Fruit fly (Drosophila melanogaster) whole organism, embryonic: ENCODE results near the gene tw.

ENCODE experiments used
- Abd-B ChIP-seq: fragments of 200-800 bp; sonication (Bioruptor generic); optimal IDR thresholded peaks from 2 replicates; lab custom pipeline; 2018; ENCODE audit warnings: missing biosample characterization, mild to moderate bottlenecking, missing genetic modification characterization, moderate library complexity
- Ada2b ChIP-seq: fragments of 200-800 bp; sonication (Bioruptor generic); IDR thresholded peaks from 2 replicates; pipeline ENCODE4 v1.3.6; 2022; ENCODE audit warnings: missing biosample characterization, missing genetic modification characterization
- Atf-2 ChIP-seq: fragments of 200-800 bp; sonication (Bioruptor generic); optimal IDR thresholded peaks from 2 replicates; lab custom pipeline; 2016; ENCODE audit warnings: missing biosample characterization, missing genetic modification characterization
- BtbVII ChIP-seq: fragments of 200-800 bp; sonication (Bioruptor generic); optimal IDR thresholded peaks from 3 replicates; lab custom pipeline; 2017; ENCODE audit warnings: missing biosample characterization, mild to moderate bottlenecking, missing genetic modification characterization
- CG1024 ChIP-seq: fragments of 200-800 bp; sonication (Bioruptor generic); IDR thresholded peaks from 2 replicates; pipeline ENCODE4 v1.3.6; 2022; ENCODE audit warnings: missing biosample characterization, missing genetic modification characterization
- CG11560 ChIP-seq: fragments of 200-800 bp; sonication (Bioruptor generic); IDR thresholded peaks from 3 replicates; pipeline ENCODE4 v1.3.6; 2022; ENCODE audit warnings: missing biosample characterization, missing genetic modification characterization
- CG12219 ChIP-seq: fragments of 200-800 bp; sonication (Bioruptor generic); optimal IDR thresholded peaks from 3 replicates; lab custom pipeline; 2018; ENCODE audit warnings: missing biosample characterization, mild to moderate bottlenecking, missing genetic modification characterization
- CG12236 ChIP-seq: fragments of 200-800 bp; sonication (Bioruptor generic); optimal IDR thresholded peaks from 2 replicates; lab custom pipeline; 2016; ENCODE audit warnings: missing biosample characterization, missing genetic modification characterization
- CG12659 ChIP-seq: fragments of 200-800 bp; sonication (Bioruptor generic); optimal IDR thresholded peaks from 3 replicates; lab custom pipeline; 2017; ENCODE audit warnings: mild to moderate bottlenecking, missing biosample characterization, missing genetic modification reagents, missing genetic modification characterization
- CG12769 ChIP-seq: fragments of 200-800 bp; sonication (Bioruptor generic); optimal IDR thresholded peaks from 2 replicates; lab custom pipeline; 2019; ENCODE audit warnings: missing biosample characterization, mild to moderate bottlenecking, missing genetic modification characterization, moderate library complexity
- CG13424 ChIP-seq: fragments of 200-800 bp; sonication (Bioruptor generic); optimal IDR thresholded peaks from 2 replicates; lab custom pipeline; 2019; ENCODE audit warnings: missing biosample characterization, mild to moderate bottlenecking, missing genetic modification characterization, moderate library complexity
- CG14050 ChIP-seq: fragments of 200-800 bp; sonication (Bioruptor generic); IDR thresholded peaks from 3 replicates; pipeline ENCODE4 v1.3.6; 2022; ENCODE audit warnings: missing biosample characterization, missing genetic modification characterization
- CG15514 ChIP-seq: fragments of 200-800 bp; sonication (Bioruptor generic); optimal IDR thresholded peaks from 3 replicates; lab custom pipeline; 2017; ENCODE audit warnings: missing biosample characterization, missing genetic modification characterization, mild to moderate bottlenecking, moderate library complexity, missing genetic modification reagents
- CG16863 ChIP-seq: fragments of 200-800 bp; sonication (Bioruptor generic); optimal IDR thresholded peaks from 3 replicates; lab custom pipeline; 2016; ENCODE audit warnings: missing biosample characterization, missing genetic modification characterization
- CG17359 ChIP-seq: fragments of 200-800 bp; sonication (Bioruptor generic); optimal IDR thresholded peaks from 3 replicates; lab custom pipeline; 2018; ENCODE audit warnings: missing biosample characterization, mild to moderate bottlenecking, missing genetic modification characterization, moderate library complexity
- CG17612 ChIP-seq: fragments of 200-800 bp; sonication (Bioruptor generic); IDR thresholded peaks from 2 replicates; pipeline ENCODE4 v1.3.6; 2022; ENCODE audit warnings: missing biosample characterization, missing genetic modification characterization
- CG2678 ChIP-seq: fragments of 200-800 bp; sonication (Bioruptor generic); optimal IDR thresholded peaks from 3 replicates; lab custom pipeline; 2019; ENCODE audit warnings: missing biosample characterization, mild to moderate bottlenecking, missing genetic modification characterization, moderate library complexity
- CG30020 ChIP-seq: fragments of 200-800 bp; optimal IDR thresholded peaks from 2 replicates; lab custom pipeline; 2019; ENCODE audit warnings: missing biosample characterization, mild to moderate bottlenecking, missing genetic modification characterization, moderate library complexity
- CG42726 ChIP-seq: fragments of 200-800 bp; sonication (Bioruptor generic); IDR thresholded peaks from 2 replicates; pipeline ENCODE4 v1.3.6; 2022; ENCODE audit warnings: missing biosample characterization, missing genetic modification characterization; ENCODE audit not compliant: partially characterized antibody
- CG4730 ChIP-seq: fragments of 200-800 bp; sonication (Bioruptor generic); IDR thresholded peaks from 2 replicates; pipeline ENCODE4 v1.3.6; 2022; ENCODE audit warnings: missing biosample characterization, missing genetic modification characterization
- CG7271 ChIP-seq: fragments of 200-800 bp; sonication (Bioruptor generic); optimal IDR thresholded peaks from 2 replicates; lab custom pipeline; 2018; ENCODE audit warnings: missing biosample characterization, mild to moderate bottlenecking, missing genetic modification characterization, moderate library complexity
- CG7786 ChIP-seq: fragments of 200-800 bp; sonication (Bioruptor generic); optimal IDR thresholded peaks from 2 replicates; lab custom pipeline; 2016; ENCODE audit warnings: missing biosample characterization, missing genetic modification characterization
- CG8089 ChIP-seq: fragments of 200-800 bp; sonication (Bioruptor generic); optimal IDR thresholded peaks from 3 replicates; lab custom pipeline; 2016; ENCODE audit warnings: missing biosample characterization, missing genetic modification characterization
- CG8281 ChIP-seq: fragments of 200-800 bp; sonication (Bioruptor generic); optimal IDR thresholded peaks from 2 replicates; lab custom pipeline; 2018; ENCODE audit warnings: missing biosample characterization, mild to moderate bottlenecking, missing genetic modification characterization, moderate library complexity
- CG8478 ChIP-seq: fragments of >200 bp; optimal IDR thresholded peaks from 2 replicates; lab custom pipeline; 2018
- CG9609 ChIP-seq: fragments of 200-800 bp; sonication (Bioruptor generic); optimal IDR thresholded peaks from 3 replicates; lab custom pipeline; 2016; ENCODE audit warnings: missing biosample characterization, missing genetic modification characterization
- CG9932 ChIP-seq: fragments of 200-800 bp; sonication (Bioruptor generic); IDR thresholded peaks from 2 replicates; pipeline ENCODE4 v1.3.6; 2022; ENCODE audit warnings: missing biosample characterization, missing genetic modification characterization
- CTCF ChIP-seq: fragments of 200-800 bp; sonication (Bioruptor generic); optimal IDR thresholded peaks from 2 replicates; lab custom pipeline; 2017; ENCODE audit warnings: missing biosample characterization, mild to moderate bottlenecking, missing genetic modification characterization, moderate library complexity
- Chrac-16 ChIP-seq: fragments of 200-800 bp; sonication (Bioruptor generic); optimal IDR thresholded peaks from 3 replicates; lab custom pipeline; 2016; ENCODE audit warnings: missing biosample characterization, missing genetic modification characterization
- Gsc ChIP-seq: fragments of 200-800 bp; sonication (Bioruptor generic); IDR thresholded peaks from 2 replicates; pipeline ENCODE4 v1.3.6; 2022; ENCODE audit warnings: missing biosample characterization, missing genetic modification characterization
- Hmr ChIP-seq: fragments of 200-800 bp; sonication (Bioruptor generic); optimal IDR thresholded peaks from 3 replicates; lab custom pipeline; 2017; ENCODE audit warnings: mild to moderate bottlenecking, missing biosample characterization, missing genetic modification reagents, missing genetic modification characterization
- Hmx ChIP-seq: fragments of 200-800 bp; sonication (Bioruptor generic); optimal IDR thresholded peaks from 2 replicates; lab custom pipeline; 2016; ENCODE audit warnings: missing biosample characterization, missing genetic modification characterization
- Hr78 ChIP-seq, 2 experiments: fragments of 200-800 bp in 1 of 2; fragments of >200 bp in 1 of 2; sonication (Bioruptor generic) in 1 of 2; optimal IDR thresholded peaks; 2 replicates each; lab custom pipeline; 2017 to 2019; ENCODE audit warnings: missing biosample characterization in 2 of 2, missing genetic modification characterization in 2 of 2, mild to moderate bottlenecking in 1 of 2, moderate library complexity in 1 of 2
- Ravus ChIP-seq: fragments of 200-800 bp; sonication (Bioruptor generic); IDR thresholded peaks from 2 replicates; pipeline ENCODE4 v1.3.6; 2022; ENCODE audit warnings: missing biosample characterization, missing genetic modification characterization
- Rx ChIP-seq: fragments of 200-800 bp; sonication (Bioruptor generic); IDR thresholded peaks from 2 replicates; pipeline ENCODE4 v1.3.6; 2022; ENCODE audit warnings: missing biosample characterization, missing genetic modification characterization
- Sry-δ ChIP-seq: fragments of 200-800 bp; sonication (Bioruptor generic); optimal IDR thresholded peaks from 2 replicates; lab custom pipeline; 2016; ENCODE audit warnings: missing biosample characterization, missing genetic modification characterization
- Usf ChIP-seq: fragments of 200-800 bp; sonication (Bioruptor generic); optimal IDR thresholded peaks from 2 replicates; lab custom pipeline; 2017; ENCODE audit warnings: missing genotype, missing biosample characterization, missing genetic modification characterization
- ab ChIP-seq: fragments of 200-800 bp; sonication (Bioruptor generic); optimal IDR thresholded peaks from 2 replicates; lab custom pipeline; 2016; ENCODE audit warnings: missing biosample characterization, missing genetic modification characterization
- ac ChIP-seq: fragments of 200-800 bp; sonication (Bioruptor generic); optimal IDR thresholded peaks from 3 replicates; lab custom pipeline; 2017; ENCODE audit warnings: missing biosample characterization, mild to moderate bottlenecking, missing genetic modification characterization
- chn ChIP-seq: fragments of 200-800 bp; sonication (Bioruptor generic); optimal IDR thresholded peaks from 2 replicates; lab custom pipeline; 2016; ENCODE audit warnings: missing biosample characterization, missing genetic modification characterization
- dan ChIP-seq: fragments of 200-800 bp; sonication (Bioruptor generic); IDR thresholded peaks from 2 replicates; pipeline ENCODE4 v1.3.6; 2022; ENCODE audit warnings: missing biosample characterization, missing genetic modification characterization
- exex ChIP-seq: fragments of 200-800 bp; sonication (Bioruptor generic); optimal IDR thresholded peaks from 4 replicates; lab custom pipeline; 2018; ENCODE audit warnings: missing biosample characterization, mild to moderate bottlenecking, missing genetic modification characterization, moderate library complexity
- fd96Cb ChIP-seq: fragments of 200-800 bp; sonication (Bioruptor generic); optimal IDR thresholded peaks from 2 replicates; lab custom pipeline; 2018; ENCODE audit warnings: missing biosample characterization, mild to moderate bottlenecking, missing genetic modification characterization, moderate library complexity
- fru ChIP-seq: fragments of >200 bp; optimal IDR thresholded peaks from 2 replicates; lab custom pipeline; 2017
- gcm2 ChIP-seq: fragments of 200-800 bp; sonication (Bioruptor generic); optimal IDR thresholded peaks from 2 replicates; lab custom pipeline; 2016; ENCODE audit warnings: missing biosample characterization, missing genetic modification characterization
- onecut ChIP-seq: fragments of 200-800 bp; sonication (Bioruptor generic); IDR thresholded peaks from 2 replicates; pipeline ENCODE4 v1.3.6; 2022; ENCODE audit warnings: missing biosample characterization, missing genetic modification characterization
- repo ChIP-seq: fragments of 200-800 bp; sonication (Bioruptor generic); optimal IDR thresholded peaks from 2 replicates; lab custom pipeline; 2016; ENCODE audit warnings: missing biosample characterization, missing genetic modification characterization
- salm ChIP-seq: fragments of 200-800 bp; sonication (Bioruptor generic); optimal IDR thresholded peaks from 2 replicates; lab custom pipeline; 2018; ENCODE audit warnings: missing biosample characterization, mild to moderate bottlenecking, missing genetic modification characterization
- sim ChIP-seq: fragments of 200-800 bp; sonication (Bioruptor generic); IDR thresholded peaks from 2 replicates; pipeline ENCODE4 v1.3.6; 2022; ENCODE audit warnings: missing biosample characterization, missing genetic modification characterization
- tll ChIP-seq, 2 experiments: fragments of 200-800 bp in 1 of 2; fragments of >200 bp in 1 of 2; sonication (Bioruptor generic) in 1 of 2; optimal IDR thresholded peaks; 2 replicates each; lab custom pipeline; 2017 to 2019; ENCODE audit warnings: missing biosample characterization in 2 of 2, missing genetic modification characterization in 2 of 2, mild to moderate bottlenecking in 1 of 2, moderate library complexity in 1 of 2
- tx ChIP-seq: fragments of 200-800 bp; sonication (Bioruptor generic); optimal IDR thresholded peaks from 2 replicates; lab custom pipeline; 2016; ENCODE audit warnings: missing biosample characterization, missing genetic modification characterization
- zf30C ChIP-seq: fragments of 200-800 bp; sonication (Bioruptor generic); optimal IDR thresholded peaks from 3 replicates; lab custom pipeline; 2018; ENCODE audit warnings: missing biosample characterization, mild to moderate bottlenecking, missing genetic modification characterization

tw gene

DNA sequence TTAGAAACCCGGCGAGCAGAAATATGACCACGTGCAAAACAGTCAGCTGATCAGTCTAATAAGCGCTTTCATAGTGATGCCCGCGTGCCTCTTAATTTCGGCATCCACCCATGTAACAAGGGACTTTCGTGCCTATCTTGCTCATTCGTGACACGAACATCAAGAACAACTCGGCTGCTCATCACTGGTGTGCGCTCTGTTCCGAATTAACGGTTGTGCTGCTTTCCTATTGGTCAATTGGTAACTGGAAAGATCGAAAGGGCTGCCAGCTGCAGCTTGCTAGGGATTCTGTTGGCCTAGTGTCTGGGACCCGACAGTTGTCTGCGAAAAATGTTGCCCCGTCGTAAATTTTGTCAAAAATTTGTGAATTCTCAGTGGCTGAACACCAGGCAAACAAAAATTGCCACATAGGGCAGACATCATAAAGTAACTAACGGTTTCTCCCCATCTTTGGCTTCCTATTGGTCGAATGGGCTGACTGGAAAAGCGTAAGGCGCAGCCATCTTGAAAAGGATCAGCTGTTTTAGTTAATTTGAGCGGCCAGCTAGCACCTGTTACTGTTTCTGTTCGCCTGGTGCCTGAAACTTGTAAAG lies 11.9 kb downstream of the tw start (continued):
- TF ChIP-seq Rx (GFP tag; lab: Robert Waterston, UW) (no peak), CG4730 (GFP tag; lab: Robert Waterston, UW) (no peak), CG9609 (GFP tag; lab: Kevin White, UChicago) (no peak), CG12769 (no peak), Gsc (GFP tag; lab: Robert Waterston, UW) (no peak), CG42726 (GFP tag; lab: Robert Waterston, UW) (peak; percentile 93), Hr78 (GFP tag; optimal IDR thresholded peaks at IDR 0.05; lab: Kevin White, UChicago) (no peak), dan (no peak), CG14050 (GFP tag; lab: Robert Waterston, UW) (no peak), ab (GFP tag; lab: Kevin White, UChicago) (no peak), CG8089 (GFP tag; lab: Kevin White, UChicago) (no peak), zf30C (GFP tag; lab: Kevin White, UChicago) (no peak), CG30020 (tag; lab: Kevin White, UChicago) (no peak), CG7786 (GFP tag; lab: Kevin White, UChicago) (no peak), fru (lab: Kevin White, UChicago) (no peak), Chrac-16 (GFP tag; lab: Kevin White, UChicago) (no peak), CG12219 (GFP tag; lab: Kevin White, UChicago) (no peak), Ravus (GFP tag; lab: Robert Waterston, UW) (no peak), BtbVII (GFP tag; lab: Kevin White, UChicago) (no peak), Usf (GFP tag; lab: Kevin White, UChicago) (no peak), tll (GFP tag; optimal IDR thresholded peaks at IDR 0.05; lab: Kevin White, UChicago) (no peak), CG7271 (tag; lab: Kevin White, UChicago) (no peak), Hmr (GFP tag; lab: Kevin White, UChicago) (peak; percentile 90), CG11560 (no peak), onecut (GFP tag; lab: Robert Waterston, UW) (no peak), ac (no peak), CG13424 (tag; lab: Kevin White, UChicago) (no peak), gcm2 (GFP tag; lab: Kevin White, UChicago) (no peak), Hmx (GFP tag; lab: Kevin White, UChicago) (no peak), CG12236 (GFP tag; lab: Kevin White, UChicago) (no peak), chn (GFP tag; lab: Kevin White, UChicago) (no peak), CG16863 (no peak), exex (peak; percentile 12), CG9932 (peak; percentile 48; the same call in 1 of the 2 replicates), Ada2b (no peak), Atf-2 (GFP tag; lab: Kevin White, UChicago) (no peak), CG12659 (GFP tag; lab: Kevin White, UChicago) (no peak), tx (GFP tag; lab: Kevin White, UChicago) (no peak), Sry-δ (GFP tag; lab: Kevin White, UChicago) (peak; percentile 60), salm (no peak), fd96Cb (no peak), CG17612 (GFP tag; lab: Robert Waterston, UW) (no peak), CTCF (GFP tag; lab: Kevin White, UChicago) (no peak), Abd-B (GFP tag; lab: Kevin White, UChicago) (peak; percentile 10), CG8478 (no peak), CG15514 (GFP tag; lab: Kevin White, UChicago) (peak; percentile 18), CG1024 (no peak), CG17359 (tag; lab: Kevin White, UChicago) (no peak), sim (GFP tag; lab: Robert Waterston, UW) (no peak), CG8281 (no peak), repo (GFP tag; lab: Kevin White, UChicago) (no peak), CG2678 (no peak)
